Worm (Caenorhabditis elegans): ENCODE data around the gene ced-6.

Gene ced-6

ce11 chrIII:5604080-5604479, 8.5 kb downstream of the ced-6 start, which contains the start of gene xnd-1:
Gene xnd-1 (plus strand): TSS chrIII:5604460.
- TF ChIP-seq tbx-2 (tag; optimal IDR thresholded peaks at IDR 0.05) (no peak), lin-15B (tag; optimal IDR thresholded peaks at IDR 0.05) (no peak), fkh-10 (GFP tag; optimal IDR thresholded peaks at IDR 0.05) (no peak), ceh-9 (tag; optimal IDR thresholded peaks at IDR 0.05) (no peak), egl-27 (tag; optimal IDR thresholded peaks at IDR 0.05) (no peak), nhr-77 (tag; optimal IDR thresholded peaks at IDR 0.05) (no peak), unc-39 (tag; optimal IDR thresholded peaks at IDR 0.05) (no peak)

- TF ChIP-seq elt-2 (tag; optimal IDR thresholded peaks at IDR 0.05): peak; percentile 81
- TF ChIP-seq nhr-11 (tag; optimal IDR thresholded peaks at IDR 0.05): no peak
- TF ChIP-seq pqm-1 (tag; optimal IDR thresholded peaks at IDR 0.05): peak; percentile 20
Observed at ce11 chrIII:5610276-5610675, 14.7 kb downstream of the ced-6 start, which contains the start of gene C05D2.8. Gene C05D2.8 (minus strand): TSS chrIII:5610346.

ce11 chrIII:5611604-5612324, 16.2 kb downstream of the ced-6 start, which contains the start of gene bas-1:
Gene bas-1 (plus strand): TSS chrIII:5612274.
- TF ChIP-seq elt-2 (tag; optimal IDR thresholded peaks at IDR 0.05): peak; percentile 34
- no peak for TF ChIP-seq sea-2 (GFP tag; optimal IDR thresholded peaks at IDR 0.05)
- TF ChIP-seq lin-39 (tag; optimal IDR thresholded peaks at IDR 0.05): peak; percentile 6
- TF ChIP-seq fkh-10 (GFP tag; optimal IDR thresholded peaks at IDR 0.05): no peak
- no peak for TF ChIP-seq hmg-11 (tag; optimal IDR thresholded peaks at IDR 0.05)
- TF ChIP-seq pqm-1 (tag; optimal IDR thresholded peaks at IDR 0.05): peak; percentile 60

ce11 chrIII:5614648-5615047, 19.1 kb downstream of the ced-6 start, which contains the start of gene basl-1:
Gene basl-1 (plus strand): TSS chrIII:5614948.
- TF ChIP-seq ceh-28 (tag; optimal IDR thresholded peaks at IDR 0.05) (no peak), unc-62 (GFP tag; optimal IDR thresholded peaks at IDR 0.05) (no peak), pha-4 (tag; optimal IDR thresholded peaks at IDR 0.05) (no peak), hmg-11 (tag; optimal IDR thresholded peaks at IDR 0.05) (no peak), lin-39 (tag; optimal IDR thresholded peaks at IDR 0.05) (no peak), nhr-67 (tag; optimal IDR thresholded peaks at IDR 0.05) (no peak), nhr-28 (tag; optimal IDR thresholded peaks at IDR 0.05) (no peak), ZK546.5 (tag; optimal IDR thresholded peaks at IDR 0.05) (no peak), nhr-25 (tag; optimal IDR thresholded peaks at IDR 0.05) (no peak), snpc-4 (tag; optimal IDR thresholded peaks at IDR 0.05) (no peak), ceh-16 (tag; optimal IDR thresholded peaks at IDR 0.05) (no peak), elt-1 (tag; optimal IDR thresholded peaks at IDR 0.05) (no peak), elt-2 (tag; optimal IDR thresholded peaks at IDR 0.05) (no peak)

- TF ChIP-seq ceh-82 (tag; optimal IDR thresholded peaks at IDR 0.05) (no peak), nfya-1 (tag; optimal IDR thresholded peaks at IDR 0.05; ENCODE audit: insufficient read depth) (peak; percentile 56)
Observed at ce11 chrIII:5615675-5616074, 20.1 kb downstream of the ced-6 start.

ce11 chrIII:5620186-5620585, 24.6 kb downstream of the ced-6 start:
- TF ChIP-seq unc-62 (GFP tag; optimal IDR thresholded peaks at IDR 0.05) (no peak), nhr-11 (tag; optimal IDR thresholded peaks at IDR 0.05) (no peak), nhr-25 (tag; optimal IDR thresholded peaks at IDR 0.05) (peak; percentile 11)

- TF ChIP-seq tbx-2 (tag; optimal IDR thresholded peaks at IDR 0.05) (peak; percentile 57), lin-39 (tag; optimal IDR thresholded peaks at IDR 0.05) (peak; percentile 49), ztf-4 (tag; optimal IDR thresholded peaks at IDR 0.05) (no peak), nhr-12 (tag; optimal IDR thresholded peaks at IDR 0.05) (no peak), pha-4 (tag; optimal IDR thresholded peaks at IDR 0.05) (peak; percentile 85), elt-2 (tag; optimal IDR thresholded peaks at IDR 0.05) (peak; percentile 82), nhr-25 (tag; optimal IDR thresholded peaks at IDR 0.05) (peak; percentile 53), snpc-4 (tag; optimal IDR thresholded peaks at IDR 0.05) (peak; percentile 54), elt-3 (tag; optimal IDR thresholded peaks at IDR 0.05) (no peak), lin-15B (tag; optimal IDR thresholded peaks at IDR 0.05) (peak; percentile 65), aly-2 (tag; optimal IDR thresholded peaks at IDR 0.05) (no peak), ceh-28 (tag; optimal IDR thresholded peaks at IDR 0.05) (peak; percentile 34), mdl-1 (tag; optimal IDR thresholded peaks at IDR 0.05) (peak; percentile 63), zag-1 (tag; optimal IDR thresholded peaks at IDR 0.05) (no peak), ceh-82 (tag; optimal IDR thresholded peaks at IDR 0.05) (no peak), nhr-11 (tag; optimal IDR thresholded peaks at IDR 0.05) (peak; percentile 8), daf-12 (tag; optimal IDR thresholded peaks at IDR 0.05) (no peak), nfya-1 (tag; optimal IDR thresholded peaks at IDR 0.05; ENCODE audit: insufficient read depth) (peak; percentile 87), hmg-11 (tag; optimal IDR thresholded peaks at IDR 0.05) (peak; percentile 86), egl-5 (tag; optimal IDR thresholded peaks at IDR 0.05) (peak; percentile 62), pqm-1 (tag; optimal IDR thresholded peaks at IDR 0.05) (peak; percentile 8), fkh-10 (GFP tag; optimal IDR thresholded peaks at IDR 0.05) (no peak), nhr-237 (tag; optimal IDR thresholded peaks at IDR 0.05) (no peak), nhr-67 (tag; optimal IDR thresholded peaks at IDR 0.05) (no peak), lsy-12 (tag; optimal IDR thresholded peaks at IDR 0.05) (peak; percentile 61), sea-2 (GFP tag; optimal IDR thresholded peaks at IDR 0.05) (no peak), R02D3.7 (tag; optimal IDR thresholded peaks at IDR 0.05) (peak; percentile 23), jun-1 (tag; optimal IDR thresholded peaks at IDR 0.05) (peak; percentile 48)
Observed at ce11 chrIII:5621236-5621635, 25.7 kb downstream of the ced-6 start.
